In the genomic region with DNA sequence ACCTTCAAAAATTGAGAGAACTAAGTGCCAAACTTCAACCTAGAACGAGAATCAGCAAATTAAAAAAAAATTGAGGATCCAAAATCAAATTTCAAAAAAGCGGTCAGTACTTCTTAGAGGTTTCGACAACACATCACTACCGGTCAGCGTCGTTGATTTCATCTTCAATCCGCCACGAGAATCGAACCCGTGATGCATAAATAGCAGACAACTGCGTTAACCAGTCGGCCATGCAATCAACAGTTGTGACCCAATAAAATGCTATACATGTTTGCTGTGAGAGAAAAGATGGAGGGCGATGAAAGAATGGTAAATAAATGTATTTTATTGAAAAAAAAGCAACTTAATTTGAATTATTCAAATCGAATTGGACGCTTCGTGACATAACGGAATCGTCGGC, we compare ENCODE assay signal across 2 worm cellular contexts.
TF ChIP-seq lines count a peak whose summit lies in the region.

No protein-coding gene starts in this region.

TF ChIP-seq in whole organism, L4 larva, 104 proteins besides CTCF, POLR2A, EP300 and RAD21 (continued from another document):
- TF ChIP-seq nhr-25 (tag; optimal IDR thresholded peaks at IDR 0.05; lab: Kevin White, UChicago; ENCODE audit: borderline replicate concordance, insufficient read depth) (peak; percentile 61), F49E8.2 (tag; optimal IDR thresholded peaks at IDR 0.05; lab: Kevin White, UChicago; ENCODE audit: borderline replicate concordance) (peak; percentile 55), lin-1 (GFP tag; IDR thresholded peaks at IDR 0.05; lab: Robert Waterston, UW) (no peak), dmd-9 (GFP tag; IDR thresholded peaks at IDR 0.05; lab: Robert Waterston, UW) (no peak), madf-5 (GFP tag; IDR thresholded peaks at IDR 0.05; lab: Robert Waterston, UW) (peak; percentile 85 to 91; a peak in 2 of 4 replicates), Y48G9A.11 (GFP tag; IDR thresholded peaks at IDR 0.05; lab: Robert Waterston, UW) (no peak), R02D3.7 (tag; optimal IDR thresholded peaks at IDR 0.05; lab: Kevin White, UChicago) (no peak), skn-1 (tag; optimal IDR thresholded peaks at IDR 0.05; lab: Kevin White, UChicago) (no peak), aha-1 (tag; lab: Kevin White, UChicago) (peak; percentile 83), ces-1 (GFP tag; optimal IDR thresholded peaks at IDR 0.05; lab: Kevin White, UChicago) (no peak), spr-1 (tag; optimal IDR thresholded peaks at IDR 0.05; lab: Kevin White, UChicago) (peak; percentile 74), mdl-1 (tag; optimal IDR thresholded peaks at IDR 0.05; lab: Kevin White, UChicago) (peak in 1 of 2 experiments; percentile 53), Y105C5A.15 (GFP tag; IDR thresholded peaks at IDR 0.05; lab: Robert Waterston, UW) (peak; percentile 39; the same call in 1 of the 2 replicates), unc-62 (GFP tag; optimal IDR thresholded peaks at IDR 0.05 in 1 of 2; lab: Kevin White, UChicago) (peak in 1 of 2 experiments; percentile 96), unc-62 (tag; optimal IDR thresholded peaks at IDR 0.05; lab: Kevin White, UChicago) (no peak), mxl-3 (GFP tag; optimal IDR thresholded peaks at IDR 0.05; lab: Kevin White, UChicago) (no peak), lin-29 (GFP tag; IDR thresholded peaks at IDR 0.05; lab: Robert Waterston, UW) (no peak), daf-16 (GFP tag; optimal IDR thresholded peaks at IDR 0.05; lab: Kevin White, UChicago) (no peak), daf-16 (tag; optimal IDR thresholded peaks at IDR 0.05; lab: Kevin White, UChicago) (peak; percentile 90), zip-11 (GFP tag; IDR thresholded peaks at IDR 0.05; lab: Robert Waterston, UW) (0 out of 2 replicates have a peak, but pooled peaks have one; percentile 66), egl-27 (tag; optimal IDR thresholded peaks at IDR 0.05; lab: Kevin White, UChicago) (no peak), snpc-4 (tag; optimal IDR thresholded peaks at IDR 0.05; lab: Kevin White, UChicago) (no peak), fkh-10 (GFP tag; optimal IDR thresholded peaks at IDR 0.05; lab: Kevin White, UChicago) (no peak), pqm-1 (tag; optimal IDR thresholded peaks at IDR 0.05; lab: Kevin White, UChicago) (peak; percentile 29), ceh-62 (tag; optimal IDR thresholded peaks at IDR 0.05; lab: Kevin White, UChicago) (no peak), dmd-6 (GFP tag; IDR thresholded peaks at IDR 0.05; lab: Robert Waterston, UW) (peak; percentile 71), aly-2 (tag; optimal IDR thresholded peaks at IDR 0.05; lab: Kevin White, UChicago) (no peak), mdt-29 (GFP tag; IDR thresholded peaks at IDR 0.05; lab: Robert Waterston, UW) (no peak), ZK546.5 (tag; optimal IDR thresholded peaks at IDR 0.05; lab: Kevin White, UChicago) (no peak), madf-9 (GFP tag; conservative IDR thresholded peaks at IDR 0.05; lab: Robert Waterston, UW) (peak; percentile 43; the same call in 1 of the 2 replicates), F44E2.7 (GFP tag; IDR thresholded peaks at IDR 0.05; lab: Robert Waterston, UW) (no peak), lir-3 (tag; optimal IDR thresholded peaks at IDR 0.05; lab: Kevin White, UChicago) (peak; percentile 61), mep-1 (tag; optimal IDR thresholded peaks at IDR 0.05; lab: Kevin White, UChicago) (no peak), php-3 (GFP tag; IDR thresholded peaks at IDR 0.05; lab: Robert Waterston, UW) (peak; percentile 16; the same call in 1 of the 2 replicates), mxl-2 (GFP tag; conservative IDR thresholded peaks at IDR 0.05; lab: Robert Waterston, UW) (0 out of 2 replicates have a peak, but pooled peaks have one; percentile 39), tag-97 (GFP tag; IDR thresholded peaks at IDR 0.05; lab: Robert Waterston, UW) (no peak), ztf-7 (tag; optimal IDR thresholded peaks at IDR 0.05; lab: Kevin White, UChicago) (peak; percentile 39), lin-15B (tag; optimal IDR thresholded peaks at IDR 0.05; lab: Kevin White, UChicago) (no peak), arid-1 (GFP tag; conservative IDR thresholded peaks at IDR 0.05; lab: Robert Waterston, UW) (no peak; the same call in 1 of the 2 replicates), egl-43 (GFP tag; IDR thresholded peaks at IDR 0.05; lab: Robert Waterston, UW) (no peak), nhr-28 (tag; optimal IDR thresholded peaks at IDR 0.05; lab: Kevin White, UChicago) (no peak), lsy-2 (tag; optimal IDR thresholded peaks at IDR 0.05; lab: Kevin White, UChicago) (no peak), mes-2 (tag; optimal IDR thresholded peaks at IDR 0.05; lab: Kevin White, UChicago; ENCODE audit: poor library complexity, severe bottlenecking) (peak; percentile 89), ceh-20 (GFP tag; IDR thresholded peaks at IDR 0.05; lab: Robert Waterston, UW) (no peak), D1046.2 (GFP tag; IDR thresholded peaks at IDR 0.05; lab: Robert Waterston, UW) (0 out of 2 replicates have a peak, but pooled peaks have one; percentile 56), nhr-42 (GFP tag; IDR thresholded peaks at IDR 0.05; lab: Robert Waterston, UW) (0 out of 2 replicates have a peak, but pooled peaks have one; percentile 42), ama-1 (optimal IDR thresholded peaks at IDR 0.05; lab: Kevin White, UChicago) (no peak), ceh-28 (tag; optimal IDR thresholded peaks at IDR 0.05; lab: Kevin White, UChicago) (no peak), daf-8 (GFP tag; IDR thresholded peaks at IDR 0.05; lab: Robert Waterston, UW) (no peak), jun-1 (tag; optimal IDR thresholded peaks at IDR 0.05; lab: Kevin White, UChicago) (peak; percentile 42), nhr-41 (GFP tag; IDR thresholded peaks at IDR 0.05; lab: Robert Waterston, UW) (peak; percentile 69)
TF ChIP-seq in whole organism, L4 larva: peak in this region for 51.

TF ChIP-seq in whole organism, late embryonic, 69 proteins besides CTCF, POLR2A, EP300 and RAD21 (continued from another document):
- TF ChIP-seq Y22D7AL.16 (tag; optimal IDR thresholded peaks at IDR 0.05; lab: Kevin White, UChicago), result peak; percentile 70
- peak; percentile 39 for TF ChIP-seq tbx-7 (tag; optimal IDR thresholded peaks at IDR 0.05; lab: Kevin White, UChicago)
- TF ChIP-seq ceh-6 (GFP tag; optimal IDR thresholded peaks at IDR 0.05; lab: Kevin White, UChicago), result peak; percentile 84
- TF ChIP-seq pros-1 (tag; optimal IDR thresholded peaks at IDR 0.05; lab: Kevin White, UChicago), result peak; percentile 9
- peak; percentile 48 for TF ChIP-seq ets-4 (tag; optimal IDR thresholded peaks at IDR 0.05; lab: Kevin White, UChicago)
- TF ChIP-seq unc-55 (GFP tag; optimal IDR thresholded peaks at IDR 0.05; lab: Kevin White, UChicago), result no peak
- no peak for TF ChIP-seq pag-3 (tag; optimal IDR thresholded peaks at IDR 0.05; lab: Kevin White, UChicago; ENCODE audit: borderline replicate concordance)
- peak; percentile 77 for TF ChIP-seq ceh-19 (GFP tag; optimal IDR thresholded peaks at IDR 0.05; lab: Kevin White, UChicago)
- TF ChIP-seq ceh-30 (tag; optimal IDR thresholded peaks at IDR 0.05; lab: Kevin White, UChicago), result no peak
